Fruit fly (Drosophila melanogaster) whole organism, prepupa: Measurements from ENCODE around the gene CG6048.

Experiments used
- Blimp-1 ChIP-seq: fragments of 200-800 bp; sonication (Bioruptor generic); optimal IDR thresholded peaks from 3 replicates; lab custom pipeline; 2017; ENCODE audit warnings: missing biosample characterization, missing genetic modification characterization, mild to moderate bottlenecking, moderate library complexity, missing genetic modification reagents
- CG16779 ChIP-seq: fragments of 200-800 bp; sonication (Bioruptor generic); optimal IDR thresholded peaks from 3 replicates; lab custom pipeline; 2017; ENCODE audit warnings: missing biosample characterization, mild to moderate bottlenecking, missing genetic modification characterization
- CG32006 ChIP-seq: fragments of 200-800 bp; sonication (Bioruptor generic); optimal IDR thresholded peaks from 3 replicates; lab custom pipeline; 2017; ENCODE audit warnings: missing biosample characterization, mild to moderate bottlenecking, missing genetic modification characterization
- CG34406 ChIP-seq: fragments of 200-800 bp; sonication (Bioruptor generic); optimal IDR thresholded peaks from 3 replicates; lab custom pipeline; 2016; ENCODE audit warnings: missing biosample characterization, missing genetic modification characterization
- CG8319 ChIP-seq: fragments of 200-800 bp; sonication (Bioruptor generic); optimal IDR thresholded peaks from 3 replicates; lab custom pipeline; 2016; ENCODE audit warnings: missing biosample characterization, missing genetic modification characterization
- Hr38 ChIP-seq: sonication (Bioruptor generic); optimal IDR thresholded peaks from 2 replicates; lab custom pipeline; 2016; ENCODE audit warnings: missing biosample characterization, missing genetic modification characterization
- Sox102F ChIP-seq: fragments of 200-800 bp; sonication (Bioruptor generic); optimal IDR thresholded peaks from 2 replicates; lab custom pipeline; 2016; ENCODE audit warnings: missing biosample characterization, mild to moderate bottlenecking, missing genetic modification characterization
- eg ChIP-seq: fragments of 200-800 bp; sonication (Bioruptor generic); IDR thresholded peaks from 3 replicates; pipeline ENCODE4 v1.3.6; 2022; ENCODE audit warnings: missing biosample characterization, missing genetic modification characterization
- fd85E ChIP-seq: fragments of 200-800 bp; sonication (Bioruptor generic); optimal IDR thresholded peaks from 3 replicates; lab custom pipeline; 2016; ENCODE audit warnings: missing biosample characterization, missing genetic modification characterization
- salr ChIP-seq, 2 experiments: fragments of 200-800 bp; sonication (Bioruptor generic); optimal IDR thresholded peaks; 3 replicates each; lab custom pipeline; 2016 to 2018; ENCODE audit warnings: missing biosample characterization in 2 of 2, missing genetic modification characterization in 2 of 2, mild to moderate bottlenecking in 1 of 2
- ss ChIP-seq, 2 experiments: fragments of 200-800 bp; sonication (Bioruptor generic); optimal IDR thresholded peaks; 2 replicates in 1 of 2; 3 replicates in 1 of 2; lab custom pipeline; 2017 to 2018; ENCODE audit warnings: mild to moderate bottlenecking in 2 of 2, missing biosample characterization in 2 of 2, missing genetic modification characterization in 2 of 2, moderate library complexity in 1 of 2
- svp ChIP-seq: fragments of 200-800 bp; sonication (Bioruptor generic); peaks from one replicate; lab custom pipeline; 2016; ENCODE audit warnings: missing biosample characterization, missing genetic modification characterization

DNA sequence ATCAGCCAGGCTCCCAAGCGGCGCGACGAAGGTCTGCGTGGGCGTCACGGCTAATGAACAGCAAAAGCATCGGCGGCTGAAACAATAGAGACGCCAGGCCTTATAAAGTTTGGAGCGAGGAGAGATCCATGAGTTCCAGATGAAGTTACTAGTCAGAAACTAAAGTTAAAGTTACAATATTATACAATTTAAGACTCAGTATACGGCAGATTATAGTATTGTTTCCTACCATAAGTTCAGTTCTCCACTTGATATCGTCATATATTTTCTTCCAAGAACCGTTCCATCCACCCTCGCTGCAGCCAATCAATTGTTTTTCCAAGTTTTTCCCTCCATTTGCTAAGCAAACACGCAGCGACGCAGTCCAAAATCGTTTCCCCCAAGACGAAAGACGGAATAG is 31.0 kb downstream of the CG6048 start:
- TF ChIP-seq Blimp-1 (no peak), Sox102F (no peak), CG16779 (tag; lab: Kevin White, UChicago) (no peak), CG8319 (GFP tag; lab: Kevin White, UChicago) (no peak), Hr38 (GFP tag; lab: Kevin White, UChicago) (no peak), svp (GFP tag; lab: Kevin White, UChicago) (no peak), salr (GFP tag; optimal IDR thresholded peaks at IDR 0.05; lab: Kevin White, UChicago) (no peak), eg (GFP tag; lab: Robert Waterston, UW) (no peak), ss (GFP tag; optimal IDR thresholded peaks at IDR 0.05; lab: Kevin White, UChicago) (no peak), CG32006 (GFP tag; lab: Kevin White, UChicago) (no peak), CG34406 (GFP tag; lab: Kevin White, UChicago) (no peak), fd85E (no peak)
